ENCODE assay signal across 5 worm cellular contexts in the genomic region with DNA sequence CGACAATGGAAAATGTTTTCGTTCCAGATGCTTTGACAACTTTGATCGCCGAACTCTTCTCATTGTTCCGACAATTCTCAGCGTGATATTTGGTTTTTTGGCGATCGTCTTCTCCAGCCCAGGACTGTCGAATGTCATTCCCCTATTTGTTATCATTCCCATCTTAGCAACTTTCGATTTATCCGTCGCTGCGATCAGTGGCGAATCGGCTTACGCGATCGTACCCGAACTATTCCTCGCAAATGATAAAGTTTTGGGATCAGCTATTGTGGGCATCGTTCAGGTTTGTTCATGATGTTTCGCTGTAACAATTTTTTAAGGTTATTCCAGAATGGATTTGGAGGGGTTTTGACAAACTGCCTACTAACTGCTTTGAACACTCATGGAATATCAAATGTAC.
TF ChIP-seq lines count a peak whose summit lies in the region.

No protein-coding gene starts in this region.

TF ChIP-seq in whole organism, L1 larva, 84 proteins besides CTCF, POLR2A, EP300 and RAD21:
- TF ChIP-seq nhr-77 (tag; optimal IDR thresholded peaks at IDR 0.05; lab: Kevin White, UChicago): no peak
- TF ChIP-seq blmp-1 (tag; optimal IDR thresholded peaks at IDR 0.05; lab: Kevin White, UChicago): peak; percentile 70
TF ChIP-seq in whole organism, L1 larva: peak in this region for 1.

TF ChIP-seq in whole organism, L2 larva, 48 proteins besides CTCF, POLR2A, EP300 and RAD21:
- TF ChIP-seq crh-2 (tag; optimal IDR thresholded peaks at IDR 0.05; lab: Kevin White, UChicago) (no peak), elt-1 (tag; optimal IDR thresholded peaks at IDR 0.05; lab: Kevin White, UChicago) (peak; percentile 19)

TF ChIP-seq in whole organism, L3 larva, 47 proteins besides CTCF, POLR2A, EP300 and RAD21:
- TF ChIP-seq ceh-28 (tag; optimal IDR thresholded peaks at IDR 0.05; lab: Kevin White, UChicago): no peak
- TF ChIP-seq elt-1 (tag; optimal IDR thresholded peaks at IDR 0.05; lab: Kevin White, UChicago): peak; percentile 75

TF ChIP-seq in whole organism, L4 larva, 104 proteins besides CTCF, POLR2A, EP300 and RAD21:
- TF ChIP-seq unc-62 (GFP tag; optimal IDR thresholded peaks at IDR 0.05 in 1 of 2; lab: Kevin White, UChicago) (no peak), unc-62 (tag; optimal IDR thresholded peaks at IDR 0.05; lab: Kevin White, UChicago) (no peak), arid-1 (GFP tag; conservative IDR thresholded peaks at IDR 0.05; lab: Robert Waterston, UW) (no peak), pqm-1 (tag; optimal IDR thresholded peaks at IDR 0.05; lab: Kevin White, UChicago) (no peak), aha-1 (tag; lab: Kevin White, UChicago) (peak; percentile 29), madf-9 (GFP tag; conservative IDR thresholded peaks at IDR 0.05; lab: Robert Waterston, UW) (no peak), nhr-41 (GFP tag; IDR thresholded peaks at IDR 0.05; lab: Robert Waterston, UW) (no peak), unc-130 (GFP tag; optimal IDR thresholded peaks at IDR 0.05; lab: Kevin White, UChicago) (no peak), mdl-1 (tag; optimal IDR thresholded peaks at IDR 0.05; lab: Kevin White, UChicago) (no peak)
TF ChIP-seq in whole organism, L4 larva: peak in this region for 1.

TF ChIP-seq in whole organism, mixed stage, embryonic, 35 proteins besides CTCF, POLR2A, EP300 and RAD21:
- peak; percentile 83 for TF ChIP-seq elt-1 (tag; optimal IDR thresholded peaks at IDR 0.05; lab: Kevin White, UChicago; ENCODE audit: borderline replicate concordance, insufficient read depth)
- no peak for TF ChIP-seq nhr-2 (tag; optimal IDR thresholded peaks at IDR 0.05; lab: Kevin White, UChicago)
